Comparison of ENCODE assay signal across 6 fruit fly cellular contexts in the genomic region with DNA sequence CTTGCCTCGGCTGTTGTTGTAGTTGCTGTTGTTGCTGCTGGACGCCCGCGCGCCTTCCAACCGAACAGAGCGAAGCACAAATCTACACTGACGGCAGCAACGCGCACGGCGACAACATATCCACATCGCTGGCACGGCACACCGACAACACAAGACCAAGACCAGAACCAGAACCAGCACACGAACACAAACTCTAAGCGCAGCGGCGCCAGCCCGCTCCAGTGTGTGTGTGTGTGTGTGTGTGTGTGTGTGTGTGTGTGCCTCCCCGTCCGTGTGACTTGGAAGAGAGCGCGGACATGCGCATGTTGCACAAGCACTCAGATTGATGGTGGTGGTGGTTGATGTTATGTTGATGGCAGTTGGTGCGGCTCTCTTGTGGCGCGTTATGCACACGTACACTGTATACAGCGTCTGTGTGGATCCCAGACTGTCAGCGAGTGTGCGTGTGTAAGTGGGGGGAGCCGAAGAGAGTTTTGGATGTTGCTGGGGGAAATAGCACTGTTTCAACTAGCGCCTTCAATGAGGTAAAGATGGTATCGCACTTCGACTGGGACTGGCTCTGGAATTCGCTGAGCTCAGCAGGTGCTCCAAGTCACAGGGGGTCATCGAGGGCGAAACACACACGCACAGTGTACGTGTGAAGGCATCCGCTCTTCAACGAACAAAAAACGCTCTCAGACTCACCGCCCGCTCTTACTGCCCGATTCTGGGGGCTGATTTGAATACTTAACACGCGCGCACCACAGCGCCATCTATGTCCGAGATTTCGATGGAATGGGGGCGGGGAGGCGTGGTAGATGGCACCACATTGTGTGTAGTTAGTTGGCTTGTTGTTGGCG.
TF ChIP-seq lines count a peak whose summit lies in the region.

No protein-coding gene starts in this region.

- peak; percentile 86 to 93 for TF ChIP-seq CTCF in S2 (optimal IDR thresholded peaks at IDR 0.05; lab: Kevin White, UChicago)
- TF ChIP-seq CTCF in whole organism, embryonic (GFP tag; optimal IDR thresholded peaks at IDR 0.05; lab: Kevin White, UChicago) = peak; percentile 93

TF ChIP-seq in whole organism, 6 proteins besides CTCF, POLR2A, EP300 and RAD21:
- TF ChIP-seq pan (optimal IDR thresholded peaks at IDR 0.05; lab: Kevin White, UChicago) = no peak
- TF ChIP-seq EcR (GFP tag; optimal IDR thresholded peaks at IDR 0.05; lab: Kevin White, UChicago) = no peak
- TF ChIP-seq psq (optimal IDR thresholded peaks at IDR 0.05; lab: Kevin White, UChicago) = no peak
- TF ChIP-seq CG8478 (optimal IDR thresholded peaks at IDR 0.05; lab: Kevin White, UChicago) = peak; percentile 56
- TF ChIP-seq usp (GFP tag; optimal IDR thresholded peaks at IDR 0.05; lab: Kevin White, UChicago) = no peak
- TF ChIP-seq Dll (optimal IDR thresholded peaks at IDR 0.05; lab: Kevin White, UChicago) = peak; percentile 17
TF ChIP-seq in whole organism: peak in this region for 2.

TF ChIP-seq in whole organism, embryonic, 481 proteins besides CTCF, POLR2A, EP300 and RAD21 (continues in another document):
- TF ChIP-seq CG15011 (GFP tag; optimal IDR thresholded peaks at IDR 0.05; lab: Kevin White, UChicago) = no peak
- no peak for TF ChIP-seq CG10209 (GFP tag; optimal IDR thresholded peaks at IDR 0.05; lab: Kevin White, UChicago)
- TF ChIP-seq CoRest (tag; optimal IDR thresholded peaks at IDR 0.05; lab: Kevin White, UChicago) = peak; percentile 5
- no peak for TF ChIP-seq zf30C (GFP tag; optimal IDR thresholded peaks at IDR 0.05; lab: Kevin White, UChicago)
- no peak for TF ChIP-seq CG18011 (GFP tag; optimal IDR thresholded peaks at IDR 0.05; lab: Kevin White, UChicago)
- no peak for TF ChIP-seq CG12219 (GFP tag; optimal IDR thresholded peaks at IDR 0.05; lab: Kevin White, UChicago)
- no peak for TF ChIP-seq tio (GFP tag; optimal IDR thresholded peaks at IDR 0.05; lab: Kevin White, UChicago)
- peak; percentile 17; the same call in 1 of the 2 replicates for TF ChIP-seq lmd (GFP tag; IDR thresholded peaks at IDR 0.05; lab: Robert Waterston, UW)
- TF ChIP-seq MESR4 (GFP tag; optimal IDR thresholded peaks at IDR 0.05; lab: Kevin White, UChicago) = no peak
- no peak for TF ChIP-seq Dad (GFP tag; optimal IDR thresholded peaks at IDR 0.05; lab: Kevin White, UChicago)
- no peak for TF ChIP-seq CG33213 (GFP tag; optimal IDR thresholded peaks at IDR 0.05; lab: Kevin White, UChicago)
- peak in 1 of 2 experiments; percentile 77 for TF ChIP-seq insv (GFP tag; optimal IDR thresholded peaks at IDR 0.05; lab: Kevin White, UChicago)
- TF ChIP-seq prd (optimal IDR thresholded peaks at IDR 0.05; lab: Kevin White, UChicago) = no peak
- TF ChIP-seq prd (GFP tag; IDR thresholded peaks at IDR 0.05; lab: Robert Waterston, UW) = 0 out of 3 replicates have a peak, but pooled peaks have one; percentile 9
- no peak for TF ChIP-seq trh (GFP tag; optimal IDR thresholded peaks at IDR 0.05; lab: Kevin White, UChicago)
- TF ChIP-seq CG6175 (GFP tag; IDR thresholded peaks at IDR 0.05; lab: Robert Waterston, UW) = peak; percentile 83
- TF ChIP-seq nerfin-2 (GFP tag; IDR thresholded peaks at IDR 0.05; lab: Robert Waterston, UW; ENCODE audit: partially characterized antibody) = 0 out of 2 replicates have a peak, but pooled peaks have one; percentile 15

TF ChIP-seq in whole organism, prepupa, 60 proteins besides CTCF, POLR2A, EP300 and RAD21:
- TF ChIP-seq Blimp-1 (GFP tag; optimal IDR thresholded peaks at IDR 0.05; lab: Kevin White, UChicago) (no peak), vri (GFP tag; optimal IDR thresholded peaks at IDR 0.05; lab: Kevin White, UChicago) (no peak), lz (GFP tag; optimal IDR thresholded peaks at IDR 0.05; lab: Kevin White, UChicago) (no peak), CG6792 (GFP tag; optimal IDR thresholded peaks at IDR 0.05; lab: Kevin White, UChicago) (no peak), CG3919 (GFP tag; optimal IDR thresholded peaks at IDR 0.05; lab: Kevin White, UChicago) (no peak), CG8119 (GFP tag; IDR thresholded peaks at IDR 0.05; lab: Robert Waterston, UW) (no peak), CG6854 (GFP tag; optimal IDR thresholded peaks at IDR 0.05; lab: Kevin White, UChicago) (no peak), Eip78C (GFP tag; lab: Kevin White, UChicago) (peak; percentile 24), dsx (GFP tag; optimal IDR thresholded peaks at IDR 0.05; lab: Kevin White, UChicago; ENCODE audit: poor library complexity, severe bottlenecking) (peak; percentile 70), CG16779 (tag; optimal IDR thresholded peaks at IDR 0.05; lab: Kevin White, UChicago) (no peak), CG8319 (GFP tag; optimal IDR thresholded peaks at IDR 0.05; lab: Kevin White, UChicago) (no peak), fd85E (GFP tag; optimal IDR thresholded peaks at IDR 0.05; lab: Kevin White, UChicago) (no peak), CG9139 (GFP tag; optimal IDR thresholded peaks at IDR 0.05; lab: Kevin White, UChicago) (no peak), fkh (GFP tag; optimal IDR thresholded peaks at IDR 0.05; lab: Kevin White, UChicago) (no peak), CG8632 (GFP tag; optimal IDR thresholded peaks at IDR 0.05; lab: Kevin White, UChicago) (no peak), Hr39 (GFP tag; optimal IDR thresholded peaks at IDR 0.05; lab: Kevin White, UChicago) (no peak), CG6163 (GFP tag; IDR thresholded peaks at IDR 0.05; lab: Robert Waterston, UW) (no peak), Sox15 (GFP tag; optimal IDR thresholded peaks at IDR 0.05; lab: Kevin White, UChicago) (no peak), svp (GFP tag; lab: Kevin White, UChicago) (peak; percentile 85)

TF ChIP-seq in whole organism, pupa, 21 proteins besides CTCF, POLR2A, EP300 and RAD21:
- TF ChIP-seq CG13204 (GFP tag; optimal IDR thresholded peaks at IDR 0.05; lab: Kevin White, UChicago) = peak; percentile 49
- TF ChIP-seq CG9948 (tag; optimal IDR thresholded peaks at IDR 0.05; lab: Kevin White, UChicago) = no peak
- no peak for TF ChIP-seq gl (tag; optimal IDR thresholded peaks at IDR 0.05; lab: Kevin White, UChicago)
- TF ChIP-seq CG12605 (GFP tag; IDR thresholded peaks at IDR 0.05; lab: Robert Waterston, UW) = no peak
- TF ChIP-seq CG14655 (GFP tag; optimal IDR thresholded peaks at IDR 0.05; lab: Kevin White, UChicago) = no peak
- no peak for TF ChIP-seq CG34367 (tag; optimal IDR thresholded peaks at IDR 0.05; lab: Kevin White, UChicago)
- no peak for TF ChIP-seq rn (GFP tag; IDR thresholded peaks at IDR 0.05; lab: Robert Waterston, UW)
- no peak for TF ChIP-seq CG32121 (GFP tag; IDR thresholded peaks at IDR 0.05; lab: Robert Waterston, UW)

TF ChIP-seq in whole organism, wandering third instar larva, 38 proteins besides CTCF, POLR2A, EP300 and RAD21 (continues in another document):
- TF ChIP-seq Dif (GFP tag; optimal IDR thresholded peaks at IDR 0.05; lab: Kevin White, UChicago; ENCODE audit: partially characterized antibody) = peak; percentile 59
- no peak for TF ChIP-seq usp (GFP tag; optimal IDR thresholded peaks at IDR 0.05; lab: Kevin White, UChicago)
- no peak for TF ChIP-seq Dfd (GFP tag; optimal IDR thresholded peaks at IDR 0.05; lab: Kevin White, UChicago)
- no peak for TF ChIP-seq sv (GFP tag; optimal IDR thresholded peaks at IDR 0.05; lab: Kevin White, UChicago)
- TF ChIP-seq Sp1 (GFP tag; optimal IDR thresholded peaks at IDR 0.05; lab: Kevin White, UChicago) = no peak
- no peak for TF ChIP-seq HLH106 (tag; optimal IDR thresholded peaks at IDR 0.05; lab: Kevin White, UChicago)
- no peak for TF ChIP-seq CrebA (GFP tag; optimal IDR thresholded peaks at IDR 0.05; lab: Kevin White, UChicago; ENCODE audit: borderline replicate concordance)
- no peak for TF ChIP-seq dsf (GFP tag; optimal IDR thresholded peaks at IDR 0.05; lab: Kevin White, UChicago; ENCODE audit: borderline replicate concordance)
- no peak for TF ChIP-seq Vsx2 (GFP tag; optimal IDR thresholded peaks at IDR 0.05; lab: Kevin White, UChicago; ENCODE audit: partially characterized antibody)
- TF ChIP-seq Mio (GFP tag; optimal IDR thresholded peaks at IDR 0.05; lab: Kevin White, UChicago) = no peak
- TF ChIP-seq N (GFP tag; optimal IDR thresholded peaks at IDR 0.05; lab: Kevin White, UChicago) = peak; percentile 77
- TF ChIP-seq br (GFP tag; optimal IDR thresholded peaks at IDR 0.05; lab: Kevin White, UChicago) = no peak
- no peak for TF ChIP-seq Rel (GFP tag; optimal IDR thresholded peaks at IDR 0.05; lab: Kevin White, UChicago)
- no peak for TF ChIP-seq Rel (tag; optimal IDR thresholded peaks at IDR 0.05; lab: Kevin White, UChicago)
- TF ChIP-seq CG9705 (GFP tag; optimal IDR thresholded peaks at IDR 0.05; lab: Kevin White, UChicago) = no peak
- TF ChIP-seq h (GFP tag; optimal IDR thresholded peaks at IDR 0.05; lab: Kevin White, UChicago) = no peak
- TF ChIP-seq rgr (GFP tag; optimal IDR thresholded peaks at IDR 0.05; lab: Kevin White, UChicago) = no peak
- no peak for TF ChIP-seq woc (GFP tag; optimal IDR thresholded peaks at IDR 0.05; lab: Kevin White, UChicago)
- no peak for TF ChIP-seq sage (GFP tag; optimal IDR thresholded peaks at IDR 0.05; lab: Kevin White, UChicago)
- TF ChIP-seq OdsH (GFP tag; optimal IDR thresholded peaks at IDR 0.05; lab: Kevin White, UChicago) = no peak
- no peak for TF ChIP-seq brk (GFP tag; optimal IDR thresholded peaks at IDR 0.05; lab: Kevin White, UChicago)
- TF ChIP-seq pan (optimal IDR thresholded peaks at IDR 0.05; lab: Kevin White, UChicago) = no peak
- no peak for TF ChIP-seq tai (GFP tag; optimal IDR thresholded peaks at IDR 0.05; lab: Kevin White, UChicago)
- TF ChIP-seq dl (GFP tag; optimal IDR thresholded peaks at IDR 0.05; lab: Kevin White, UChicago; ENCODE audit: insufficient read depth in 1 of 2, partially characterized antibody in 2 of 2) = peak in 1 of 2 experiments; percentile 36
- TF ChIP-seq Myc (optimal IDR thresholded peaks at IDR 0.05; lab: Kevin White, UChicago) = no peak
- no peak for TF ChIP-seq Hnf4 (GFP tag; optimal IDR thresholded peaks at IDR 0.05; lab: Kevin White, UChicago)
- no peak for TF ChIP-seq CG32264 (GFP tag; optimal IDR thresholded peaks at IDR 0.05; lab: Kevin White, UChicago)
- TF ChIP-seq GATAd (GFP tag; optimal IDR thresholded peaks at IDR 0.05; lab: Kevin White, UChicago) = no peak
- no peak for TF ChIP-seq jim (GFP tag; optimal IDR thresholded peaks at IDR 0.05; lab: Kevin White, UChicago)
- TF ChIP-seq foxo (GFP tag; optimal IDR thresholded peaks at IDR 0.05; lab: Kevin White, UChicago) = no peak
- peak; percentile 8 for TF ChIP-seq Hr83 (GFP tag; optimal IDR thresholded peaks at IDR 0.05; lab: Kevin White, UChicago; ENCODE audit: poor library complexity, severe bottlenecking)
- no peak for TF ChIP-seq psq (GFP tag; optimal IDR thresholded peaks at IDR 0.05; lab: Kevin White, UChicago)
- TF ChIP-seq lola (GFP tag; optimal IDR thresholded peaks at IDR 0.05; lab: Kevin White, UChicago) = no peak
- TF ChIP-seq fru (GFP tag; optimal IDR thresholded peaks at IDR 0.05; lab: Kevin White, UChicago) = no peak
- no peak for TF ChIP-seq dmrt93B (GFP tag; optimal IDR thresholded peaks at IDR 0.05; lab: Kevin White, UChicago)
- no peak for TF ChIP-seq Hr78 (GFP tag; optimal IDR thresholded peaks at IDR 0.05; lab: Kevin White, UChicago)
- TF ChIP-seq Jra (GFP tag; optimal IDR thresholded peaks at IDR 0.05; lab: Kevin White, UChicago) = no peak
